Worm (Caenorhabditis elegans) whole organism, early embryonic: ENCODE results near the gene C47A10.16.

ENCODE experiments used
- B0310.2 ChIP-seq: sonication (generic microtip); optimal IDR thresholded peaks from 2 replicates; lab custom pipeline; 2016; ENCODE audit warnings: mild to moderate bottlenecking, missing genetic modification characterization, missing compliant biosample characterization
- F13C5.2 ChIP-seq: sonication (generic microtip); optimal IDR thresholded peaks from 2 replicates; lab custom pipeline; 2017; ENCODE audit warnings: mild to moderate bottlenecking, missing genetic modification characterization, inconsistent platforms, missing compliant biosample characterization
- ama-1 ChIP-seq: fragments of 150-350 bp; optimal IDR thresholded peaks from 2 replicates; lab custom pipeline; 2014
- hmbx-1 ChIP-seq: sonication (generic microtip); optimal IDR thresholded peaks from 2 replicates; lab custom pipeline; 2016; ENCODE audit warnings: mild to moderate bottlenecking, missing genetic modification characterization, missing compliant biosample characterization
- hmg-4 ChIP-seq: fragments of 200-800 bp; sonication (Bioruptor generic); optimal IDR thresholded peaks from 2 replicates; lab custom pipeline; 2018; ENCODE audit warnings: mild to moderate bottlenecking, missing genetic modification characterization, missing compliant biosample characterization
- hnd-1 ChIP-seq: sonication (generic microtip); optimal IDR thresholded peaks from 2 replicates; lab custom pipeline; 2016; ENCODE audit warnings: missing genetic modification characterization, missing compliant biosample characterization
- scrt-1 ChIP-seq: fragments of 200-800 bp; sonication (Bioruptor generic); IDR thresholded peaks from 2 replicates; pipeline ENCODE4 v1.3.6; 2022; ENCODE audit warnings: missing genetic modification characterization, missing compliant biosample characterization
- sea-1 ChIP-seq: fragments of 200-800 bp; sonication (Bioruptor generic); conservative IDR thresholded peaks from 2 replicates; pipeline ENCODE4 v1.3.6; 2022; ENCODE audit warnings: missing genetic modification characterization, missing compliant biosample characterization
- tbx-11 ChIP-seq: fragments of 200-800 bp; sonication (Bioruptor generic); IDR thresholded peaks from 2 replicates; pipeline ENCODE4 v1.3.6; 2022; ENCODE audit warnings: missing genetic modification characterization, missing compliant biosample characterization
- tbx-37 ChIP-seq: fragments of 200-800 bp; sonication (Bioruptor generic); conservative IDR thresholded peaks from 2 replicates; pipeline ENCODE4 v1.3.6; 2022; ENCODE audit warnings: missing genetic modification reagents, missing genetic modification characterization, missing compliant biosample characterization

DNA sequence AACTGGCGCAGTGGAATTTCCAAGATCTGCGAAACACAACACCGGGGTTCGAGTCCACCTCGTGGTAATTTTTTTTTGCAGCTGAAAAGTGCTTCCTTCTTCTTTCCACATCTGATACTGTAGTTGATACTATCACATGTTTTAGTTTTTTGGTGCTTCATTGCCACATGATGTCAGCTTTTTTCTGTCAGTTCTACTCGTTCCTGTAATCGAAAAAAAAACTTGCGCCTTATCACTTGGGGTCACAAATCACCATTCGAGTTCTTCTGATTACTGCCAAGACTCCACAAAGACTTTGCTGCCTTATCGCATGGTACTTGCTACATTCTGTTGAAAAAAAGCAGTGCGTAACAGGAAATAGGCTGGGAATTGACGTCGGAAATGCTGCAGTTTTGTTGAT lies 43.3 kb downstream of the C47A10.16 start:
- no peak for TF ChIP-seq ama-1 (lab: Kevin White, UChicago)
- TF ChIP-seq scrt-1: no peak
- no peak for TF ChIP-seq hnd-1 (tag; lab: Kevin White, UChicago)
- TF ChIP-seq hmbx-1 (tag; lab: Kevin White, UChicago): no peak
- no peak for TF ChIP-seq tbx-11
- no peak for TF ChIP-seq tbx-37 (GFP tag; lab: Robert Waterston, UW)
- no peak for TF ChIP-seq hmg-4
- TF ChIP-seq sea-1 (GFP tag; lab: Robert Waterston, UW): no peak
- no peak for TF ChIP-seq F13C5.2 (tag; lab: Kevin White, UChicago)
- TF ChIP-seq B0310.2: no peak
